Worm (Caenorhabditis elegans) whole organism, mixed stage, embryonic: Measurements from ENCODE around the gene lido-5.

Experiments used
- bed-3 ChIP-seq: fragments of 200-800 bp; sonication (Bioruptor generic); optimal IDR thresholded peaks from 3 replicates; lab custom pipeline; 2018; ENCODE audit warnings: mild to moderate bottlenecking, missing genetic modification characterization, moderate library complexity, missing compliant biosample characterization
- lsy-2 ChIP-seq: fragments of 150-350 bp; optimal IDR thresholded peaks from 2 replicates; lab custom pipeline; 2014; ENCODE audit warnings: missing biosample characterization, missing genetic modification characterization
- nhr-12 ChIP-seq: fragments of 150-350 bp; optimal IDR thresholded peaks from 2 replicates; lab custom pipeline; 2014; ENCODE audit warnings: missing biosample characterization, missing genetic modification characterization
- nhr-237 ChIP-seq: fragments of 150-350 bp; optimal IDR thresholded peaks from 2 replicates; lab custom pipeline; 2014; ENCODE audit warnings: missing biosample characterization, missing genetic modification characterization
- pha-4 ChIP-seq: fragments of 150-350 bp; optimal IDR thresholded peaks from 2 replicates; lab custom pipeline; 2018; ENCODE audit warnings: missing biosample characterization, missing genetic modification reagents, missing genetic modification characterization
- sem-2 ChIP-seq: fragments of 200-800 bp; sonication (Bioruptor generic); optimal IDR thresholded peaks from 2 replicates; lab custom pipeline; 2018; ENCODE audit warnings: mild to moderate bottlenecking, missing genetic modification characterization, missing compliant biosample characterization
- snpc-4 ChIP-seq: fragments of 150-350 bp; optimal IDR thresholded peaks from 2 replicates; lab custom pipeline; 2014; ENCODE audit warnings: missing biosample characterization, missing genetic modification characterization
- ztf-11 ChIP-seq: fragments of 150-350 bp; optimal IDR thresholded peaks from 2 replicates; lab custom pipeline; 2014; ENCODE audit warnings: missing biosample characterization, missing genetic modification characterization

- TF ChIP-seq pha-4 (tag; lab: Kevin White, UChicago) (no peak), snpc-4 (tag; lab: Kevin White, UChicago) (no peak), bed-3 (no peak), nhr-12 (tag; lab: Kevin White, UChicago) (no peak), lsy-2 (tag; lab: Kevin White, UChicago) (no peak), nhr-237 (tag; lab: Kevin White, UChicago) (no peak), ztf-11 (tag; lab: Kevin White, UChicago) (no peak), sem-2 (GFP tag; lab: Kevin White, UChicago) (no peak)
Measured at ce11 chrX:17107670-17108069, 2.8 kb downstream of the lido-5 start, which contains the start of gene lido-4.
